Worm (Caenorhabditis elegans) whole organism, early embryonic: ENCODE results near the gene pqn-67.

Experiments used
- ama-1 ChIP-seq: fragments of 150-350 bp; optimal IDR thresholded peaks from 2 replicates; lab custom pipeline; 2014
- ceh-13 ChIP-seq: fragments of 200-800 bp; sonication (Bioruptor generic); optimal IDR thresholded peaks from 2 replicates; lab custom pipeline; 2018; ENCODE audit warnings: mild to moderate bottlenecking, missing genetic modification characterization, missing compliant biosample characterization
- flt-1 ChIP-seq: fragments of 200-800 bp; sonication (Bioruptor generic); IDR thresholded peaks from 2 replicates; pipeline ENCODE4 v1.3.6; 2022; ENCODE audit warnings: missing genetic modification characterization, missing compliant biosample characterization
- hmbx-1 ChIP-seq: sonication (generic microtip); optimal IDR thresholded peaks from 2 replicates; lab custom pipeline; 2016; ENCODE audit warnings: mild to moderate bottlenecking, missing genetic modification characterization, missing compliant biosample characterization
- hmg-4 ChIP-seq: fragments of 200-800 bp; sonication (Bioruptor generic); optimal IDR thresholded peaks from 2 replicates; lab custom pipeline; 2018; ENCODE audit warnings: mild to moderate bottlenecking, missing genetic modification characterization, missing compliant biosample characterization
- scrt-1 ChIP-seq: fragments of 200-800 bp; sonication (Bioruptor generic); IDR thresholded peaks from 2 replicates; pipeline ENCODE4 v1.3.6; 2022; ENCODE audit warnings: missing genetic modification characterization, missing compliant biosample characterization
- sea-1 ChIP-seq: fragments of 200-800 bp; sonication (Bioruptor generic); conservative IDR thresholded peaks from 2 replicates; pipeline ENCODE4 v1.3.6; 2022; ENCODE audit warnings: missing genetic modification characterization, missing compliant biosample characterization
- tbx-11 ChIP-seq: fragments of 200-800 bp; sonication (Bioruptor generic); IDR thresholded peaks from 2 replicates; pipeline ENCODE4 v1.3.6; 2022; ENCODE audit warnings: missing genetic modification characterization, missing compliant biosample characterization
- tbx-37 ChIP-seq: fragments of 200-800 bp; sonication (Bioruptor generic); conservative IDR thresholded peaks from 2 replicates; pipeline ENCODE4 v1.3.6; 2022; ENCODE audit warnings: missing genetic modification reagents, missing genetic modification characterization, missing compliant biosample characterization

ce11 chrV:12897338-12897737, 26.9 kb upstream of the pqn-67 start:
- TF ChIP-seq scrt-1 (GFP tag; lab: Robert Waterston, UW) (no peak), tbx-37 (no peak), ama-1 (lab: Kevin White, UChicago) (no peak), sea-1 (GFP tag; lab: Robert Waterston, UW) (no peak), flt-1 (GFP tag; lab: Robert Waterston, UW) (no peak), ceh-13 (GFP tag; lab: Kevin White, UChicago) (no peak), hmbx-1 (tag; lab: Kevin White, UChicago) (no peak), tbx-11 (GFP tag; lab: Robert Waterston, UW) (no peak), hmg-4 (no peak)
